Worm (Caenorhabditis elegans) whole organism, young adult: Measurements from ENCODE around the gene sbsp-1.

Source experiments
- B0035.1 ChIP-seq: sonication (generic microtip); optimal IDR thresholded peaks from 2 replicates; lab custom pipeline; 2016; ENCODE audit warnings: missing genetic modification characterization, mild to moderate bottlenecking, missing compliant biosample characterization, missing genotype, missing genetic modification reagents
- B0336.3 ChIP-seq: fragments of 200-800 bp; sonication (Bioruptor generic); IDR thresholded peaks from 2 replicates; pipeline ENCODE4 v1.3.6; 2022; ENCODE audit warnings: missing genetic modification characterization, missing compliant biosample characterization
- F55B11.4 ChIP-seq: sonication (generic microtip); optimal IDR thresholded peaks from 2 replicates; lab custom pipeline; 2016; ENCODE audit warnings: missing compliant biosample characterization, missing genetic modification characterization, borderline replicate concordance; ENCODE audit not compliant: insufficient read depth
- cebp-1 ChIP-seq, 2 experiments: fragments of 200-800 bp in 1 of 2; sonication (Bioruptor generic) in 1 of 2; sonication (generic microtip) in 1 of 2; IDR thresholded peaks in 1 of 2; optimal IDR thresholded peaks in 1 of 2; 2 replicates each; pipeline versions ENCODE4 v1.3.6 to Lab custom; 2017 to 2022; ENCODE audit warnings: missing compliant biosample characterization in 2 of 2, missing genetic modification characterization in 2 of 2, mild to moderate bottlenecking in 1 of 2, missing genetic modification reagents in 1 of 2, moderate library complexity in 1 of 2
- ceh-40 ChIP-seq: fragments of 200-800 bp; sonication (Bioruptor generic); IDR thresholded peaks from 2 replicates; pipeline ENCODE4 v1.3.6; 2022; ENCODE audit warnings: missing genetic modification characterization, missing compliant biosample characterization
- him-1 ChIP-seq: sonication (generic microtip); optimal IDR thresholded peaks from 2 replicates; lab custom pipeline; 2016; ENCODE audit warnings: missing genotype, missing genetic modification reagents, missing genetic modification characterization, missing compliant biosample characterization
- hlh-12 ChIP-seq: sonication (generic microtip); optimal IDR thresholded peaks from 2 replicates; lab custom pipeline; 2016; ENCODE audit warnings: missing genetic modification characterization, missing compliant biosample characterization
- nfyb-1 ChIP-seq: fragments of 200-800 bp; sonication (Bioruptor generic); IDR thresholded peaks from 2 replicates; pipeline ENCODE4 v1.3.6; 2022; ENCODE audit warnings: missing genetic modification reagents, missing genetic modification characterization, missing compliant biosample characterization
- sea-2 ChIP-seq: fragments of 200-800 bp; sonication (Bioruptor generic); IDR thresholded peaks from 2 replicates; pipeline ENCODE4 v1.3.6; 2022; ENCODE audit warnings: missing genetic modification characterization, missing compliant biosample characterization
- snpc-1.3 ChIP-seq: sonication (generic microtip); optimal IDR thresholded peaks from 2 replicates; lab custom pipeline; 2017; ENCODE audit warnings: missing genetic modification characterization, mild to moderate bottlenecking, missing compliant biosample characterization, antibody characterized with exemption, moderate library complexity, missing genotype, missing genetic modification reagents; ENCODE audit not compliant: insufficient read depth
- snpc-4 ChIP-seq, 5 experiments: fragments of 150-350 bp in 1 of 5; sonication (generic microtip) in 4 of 5; optimal IDR thresholded peaks; 2 replicates each; lab custom pipeline; 2014 to 2018; ENCODE audit warnings: missing genetic modification characterization in 5 of 5, missing biosample characterization in 3 of 5, antibody characterized with exemption in 2 of 5, mild to moderate bottlenecking in 2 of 5, missing compliant biosample characterization in 2 of 5, missing genotype in 2 of 5, moderate library complexity in 2 of 5, missing genetic modification reagents in 1 of 5
- unc-62 ChIP-seq: fragments of 150-350 bp; optimal IDR thresholded peaks from 2 replicates; lab custom pipeline; 2014; ENCODE audit warnings: missing biosample characterization, missing genetic modification reagents, missing genetic modification characterization

DNA sequence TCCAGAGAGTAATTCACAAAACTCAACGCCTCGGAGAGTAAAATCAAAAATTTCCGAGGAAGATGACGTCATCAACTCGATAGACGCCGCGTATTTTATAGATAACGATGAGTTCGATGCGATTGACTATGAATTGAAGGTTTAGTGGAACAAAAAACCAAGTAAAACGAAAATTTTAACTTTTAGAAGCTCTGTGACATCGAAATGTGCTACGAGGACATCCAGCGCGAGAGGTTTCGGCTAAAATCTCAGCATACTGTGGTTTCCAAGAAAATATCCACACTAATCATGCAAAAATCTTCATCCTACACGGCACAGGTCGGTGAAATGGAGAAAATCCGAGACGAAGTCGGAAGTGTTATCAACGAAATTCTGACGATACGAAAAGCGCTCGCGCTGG, 36.9 kb downstream of the sbsp-1 start:
- no peak for TF ChIP-seq him-1 (tag; lab: Kevin White, UChicago)
- TF ChIP-seq snpc-1.3, result no peak
- TF ChIP-seq sea-2 (GFP tag; lab: Robert Waterston, UW), result no peak
- no peak for TF ChIP-seq F55B11.4 (tag; lab: Kevin White, UChicago)
- TF ChIP-seq hlh-12 (tag; lab: Kevin White, UChicago), result no peak
- TF ChIP-seq unc-62 (GFP tag; lab: Kevin White, UChicago), result no peak
- TF ChIP-seq cebp-1 (GFP tag; IDR thresholded peaks at IDR 0.05; lab: Robert Waterston, UW), result no peak
- no peak for TF ChIP-seq cebp-1 (tag; optimal IDR thresholded peaks at IDR 0.05; lab: Kevin White, UChicago)
- no peak for TF ChIP-seq ceh-40 (GFP tag; lab: Robert Waterston, UW)
- TF ChIP-seq snpc-4 (GFP tag; optimal IDR thresholded peaks at IDR 0.05; lab: Kevin White, UChicago), result no peak
- TF ChIP-seq snpc-4 (tag; optimal IDR thresholded peaks at IDR 0.05; lab: Kevin White, UChicago), result no peak
- TF ChIP-seq B0336.3, result no peak
- TF ChIP-seq nfyb-1 (GFP tag; lab: Robert Waterston, UW), result no peak
- no peak for TF ChIP-seq B0035.1 (tag; lab: Kevin White, UChicago)
